Worm (Caenorhabditis elegans): ENCODE data around the gene lgc-54.

DNA sequence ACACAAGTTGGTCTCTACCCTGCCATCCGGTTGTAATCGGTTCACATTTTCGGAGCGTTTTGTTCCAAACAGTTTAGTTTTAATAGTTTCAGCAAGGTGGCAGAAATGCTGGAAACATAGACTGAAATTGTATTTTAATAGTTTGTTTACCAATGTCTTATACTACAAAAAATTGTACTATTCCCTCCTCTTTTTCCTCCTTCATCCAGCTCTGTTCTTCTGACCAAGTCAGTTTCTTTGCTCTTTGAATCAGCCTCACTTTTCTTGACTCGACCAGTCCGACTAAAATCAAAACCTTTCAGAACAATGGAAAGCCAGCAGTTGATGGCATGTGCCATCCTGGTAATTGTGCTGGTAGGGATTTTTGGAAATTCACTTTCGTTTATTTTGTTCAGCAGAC lies 23.6 kb upstream of the lgc-54 start, which contains the start of gene frpr-18:
- TF ChIP-seq him-1 (tag; optimal IDR thresholded peaks at IDR 0.05) (no peak), W03F9.2 (tag; optimal IDR thresholded peaks at IDR 0.05) (no peak)

All from whole organism, L4/young adult.